Worm (Caenorhabditis elegans): Measurements from ENCODE around the gene ZK512.7.

- no peak for TF ChIP-seq ztf-11 (tag; optimal IDR thresholded peaks at IDR 0.05)
- no peak for TF ChIP-seq daf-12 (tag; optimal IDR thresholded peaks at IDR 0.05)
- TF ChIP-seq pha-4 (tag; optimal IDR thresholded peaks at IDR 0.05): no peak
- no peak for TF ChIP-seq skn-1 (tag; optimal IDR thresholded peaks at IDR 0.05)
- TF ChIP-seq mml-1 (tag; optimal IDR thresholded peaks at IDR 0.05): no peak
- no peak for TF ChIP-seq unc-62 (GFP tag; optimal IDR thresholded peaks at IDR 0.05)
- TF ChIP-seq nhr-23 (tag; optimal IDR thresholded peaks at IDR 0.05): no peak
Observed at ce11 chrIII:9162634-9163118, 24.2 kb upstream of the ZK512.7 start, which contains the start of gene dgk-3.

All from whole organism, L3 larva.